Fruit fly (Drosophila melanogaster) whole organism, wandering third instar larva: Measurements from ENCODE around the gene Ir67b.

Experiments used
- psq ChIP-seq: fragments of 200-800 bp; sonication (Bioruptor generic); optimal IDR thresholded peaks from 3 replicates; lab custom pipeline; 2017; ENCODE audit warnings: missing biosample characterization, mild to moderate bottlenecking, missing genetic modification characterization, moderate library complexity
- rgr ChIP-seq: fragments of 200-800 bp; sonication (Bioruptor generic); optimal IDR thresholded peaks from 3 replicates; lab custom pipeline; 2016; ENCODE audit warnings: missing biosample characterization, mild to moderate bottlenecking, missing genetic modification characterization

DNA sequence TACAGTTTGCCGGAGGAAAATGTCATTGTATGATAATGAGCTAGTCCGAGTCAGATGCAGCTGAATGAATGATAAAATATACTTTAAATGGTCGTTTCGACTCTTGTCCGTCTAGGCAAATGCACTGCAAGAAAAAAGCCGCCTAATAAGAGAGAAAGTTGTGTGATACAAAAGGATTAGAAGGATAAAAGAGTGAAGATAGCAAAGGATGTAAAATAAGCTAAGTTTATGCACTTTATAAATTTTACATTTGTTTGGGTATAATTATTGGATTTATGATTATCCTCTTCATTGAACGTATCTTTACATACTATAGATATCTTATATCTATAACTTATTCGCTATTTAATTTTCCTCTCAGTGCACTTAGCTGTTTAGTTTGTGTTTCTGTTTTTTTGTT, 40.8 kb downstream of the Ir67b start:
- TF ChIP-seq psq (GFP tag; lab: Kevin White, UChicago) (no peak), rgr (GFP tag; lab: Kevin White, UChicago) (no peak)
